Worm (Caenorhabditis elegans): ENCODE results near the gene T02H6.10.

Gene T02H6.10

DNA sequence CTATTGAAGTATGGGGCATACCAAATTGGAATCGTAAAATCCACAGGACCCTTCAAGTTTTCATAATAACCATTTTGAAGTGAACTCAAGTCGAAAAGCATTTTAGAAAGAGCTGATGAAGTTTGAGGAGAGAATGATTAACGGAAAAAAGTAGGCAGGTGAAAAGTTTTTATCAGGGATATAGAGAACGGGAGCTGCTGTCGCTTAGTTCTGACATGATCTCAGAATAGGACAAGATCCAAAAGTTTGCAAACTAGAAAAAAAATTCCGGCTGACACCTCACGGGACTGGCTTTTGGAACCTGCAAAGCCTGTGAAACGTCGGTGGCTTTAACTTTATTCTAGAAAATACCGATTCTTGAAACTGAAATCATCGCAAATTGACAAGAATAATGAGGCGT is 9.5 kb downstream of the T02H6.10 start, which contains the start of gene sri-46:
Gene sri-46 (minus strand): TSS at position 101 of the 400 bp plus-strand sequence.
- TF ChIP-seq ceh-48 (tag; optimal IDR thresholded peaks at IDR 0.05) (no peak), tbx-2 (tag; optimal IDR thresholded peaks at IDR 0.05) (no peak), madf-2 (tag; optimal IDR thresholded peaks at IDR 0.05) (no peak), syd-9 (tag; optimal IDR thresholded peaks at IDR 0.05) (no peak), hlh-8 (tag; optimal IDR thresholded peaks at IDR 0.05) (no peak), ceh-30 (tag; optimal IDR thresholded peaks at IDR 0.05) (no peak), ets-4 (tag; optimal IDR thresholded peaks at IDR 0.05) (no peak), nhr-11 (tag; optimal IDR thresholded peaks at IDR 0.05) (no peak), ahr-1 (tag; optimal IDR thresholded peaks at IDR 0.05) (no peak), ceh-14 (tag; optimal IDR thresholded peaks at IDR 0.05) (no peak), K02D7.2 (tag; optimal IDR thresholded peaks at IDR 0.05) (no peak), unc-86 (tag; optimal IDR thresholded peaks at IDR 0.05) (no peak), sox-4 (tag; optimal IDR thresholded peaks at IDR 0.05) (no peak), K09A11.1 (tag; optimal IDR thresholded peaks at IDR 0.05; ENCODE audit: insufficient read depth) (no peak)

ce11 chrII:667864-668263 is 12.6 kb downstream of the T02H6.10 start:
- TF ChIP-seq npax-4 (tag; optimal IDR thresholded peaks at IDR 0.05), result no peak
- TF ChIP-seq hlh-13 (GFP tag; optimal IDR thresholded peaks at IDR 0.05), result no peak
- TF ChIP-seq ceh-14 (tag; optimal IDR thresholded peaks at IDR 0.05), result no peak
- no peak for TF ChIP-seq ahr-1 (tag; optimal IDR thresholded peaks at IDR 0.05)
- no peak for TF ChIP-seq pqm-1 (tag; optimal IDR thresholded peaks at IDR 0.05)
- no peak for TF ChIP-seq K09A11.1 (tag; optimal IDR thresholded peaks at IDR 0.05; ENCODE audit: insufficient read depth)
- no peak for TF ChIP-seq sox-2 (GFP tag; IDR thresholded peaks at IDR 0.05)
- no peak for TF ChIP-seq odd-2 (tag; optimal IDR thresholded peaks at IDR 0.05)
- no peak for TF ChIP-seq unc-55 (GFP tag; optimal IDR thresholded peaks at IDR 0.05)

DNA sequence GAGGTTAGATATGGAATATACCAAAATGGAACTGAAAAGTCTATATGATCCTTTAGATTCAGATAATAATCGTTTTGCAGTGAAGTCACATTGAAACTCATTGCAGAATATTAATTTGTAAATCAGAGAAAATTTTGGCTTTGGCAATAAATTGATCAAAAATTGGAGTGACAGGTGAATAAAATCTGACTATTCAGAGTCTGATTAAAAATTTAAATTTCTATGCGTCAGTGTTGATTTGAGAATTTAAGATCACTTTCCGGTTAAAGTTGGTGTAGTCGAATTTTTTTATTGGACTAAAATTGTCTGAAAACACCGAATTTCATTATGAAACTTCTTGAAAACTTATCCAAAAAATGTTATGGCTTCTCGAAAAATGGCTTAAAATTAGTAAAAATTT is 18.8 kb downstream of the T02H6.10 start, which contains the start of gene sri-45:
Gene sri-45 (minus strand): TSS at position 101 of the 400 bp plus-strand sequence.
- no peak for TF ChIP-seq eyg-1 (tag; optimal IDR thresholded peaks at IDR 0.05)
- TF ChIP-seq ceh-6 (GFP tag; optimal IDR thresholded peaks at IDR 0.05), result no peak
- TF ChIP-seq rnt-1 (tag; optimal IDR thresholded peaks at IDR 0.05), result no peak
- TF ChIP-seq Y22D7AL.16 (tag; optimal IDR thresholded peaks at IDR 0.05), result no peak
- TF ChIP-seq unc-42 (tag; optimal IDR thresholded peaks at IDR 0.05), result no peak
- no peak for TF ChIP-seq mec-3 (tag; optimal IDR thresholded peaks at IDR 0.05; ENCODE audit: borderline replicate concordance)
- no peak for TF ChIP-seq hlh-8 (tag; optimal IDR thresholded peaks at IDR 0.05)
- TF ChIP-seq lin-11 (tag; optimal IDR thresholded peaks at IDR 0.05), result no peak
- TF ChIP-seq ceh-24 (tag; optimal IDR thresholded peaks at IDR 0.05), result no peak
- TF ChIP-seq gmeb-2 (tag; optimal IDR thresholded peaks at IDR 0.05), result no peak
- TF ChIP-seq elt-2 (tag; optimal IDR thresholded peaks at IDR 0.05), result no peak
- TF ChIP-seq elt-4 (tag; optimal IDR thresholded peaks at IDR 0.05), result no peak

DNA sequence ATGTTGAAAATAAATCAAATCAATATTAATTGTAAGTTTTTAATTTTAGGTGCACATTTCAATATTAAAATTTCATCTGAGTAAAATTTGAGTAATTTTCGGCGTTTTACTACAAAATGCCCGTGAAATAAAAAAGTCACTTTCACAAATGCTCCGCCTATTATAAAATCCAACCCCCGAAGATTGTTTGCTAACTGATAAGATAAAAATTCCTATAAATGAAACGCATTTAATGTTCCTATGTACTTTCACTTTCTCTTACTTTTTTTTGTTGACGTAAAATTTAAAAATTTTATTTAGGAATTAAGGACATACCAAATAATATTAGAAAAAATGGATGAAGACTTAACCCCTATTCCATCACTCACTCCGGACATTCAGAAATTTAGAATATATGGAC is 22.1 kb downstream of the T02H6.10 start, which contains the start of gene sdz-24:
Gene sdz-24 (plus strand): TSS at position 301 of the 400 bp plus-strand sequence.
- TF ChIP-seq ets-4 (tag; optimal IDR thresholded peaks at IDR 0.05) (no peak), ztf-16 (tag; optimal IDR thresholded peaks at IDR 0.05) (no peak), Y22D7AL.16 (tag; optimal IDR thresholded peaks at IDR 0.05) (no peak), fax-1 (tag; optimal IDR thresholded peaks at IDR 0.05) (no peak), hlh-13 (GFP tag; optimal IDR thresholded peaks at IDR 0.05) (no peak), mec-3 (tag; optimal IDR thresholded peaks at IDR 0.05; ENCODE audit: borderline replicate concordance) (no peak), odd-2 (tag; optimal IDR thresholded peaks at IDR 0.05) (no peak), pha-4 (tag; optimal IDR thresholded peaks at IDR 0.05) (no peak), fkh-10 (GFP tag; optimal IDR thresholded peaks at IDR 0.05) (no peak), nhr-11 (tag; optimal IDR thresholded peaks at IDR 0.05) (no peak), ceh-2 (tag; optimal IDR thresholded peaks at IDR 0.05) (no peak), rnt-1 (tag; optimal IDR thresholded peaks at IDR 0.05) (no peak), K09A11.1 (tag; optimal IDR thresholded peaks at IDR 0.05; ENCODE audit: insufficient read depth) (no peak), unc-42 (tag; optimal IDR thresholded peaks at IDR 0.05) (no peak), nfya-1 (tag; optimal IDR thresholded peaks at IDR 0.05) (no peak), ama-1 (optimal IDR thresholded peaks at IDR 0.05) (no peak), unc-86 (tag; optimal IDR thresholded peaks at IDR 0.05) (no peak)

All from whole organism, late embryonic.